Worm (Caenorhabditis elegans): ENCODE measurements around the gene mtm-6.

The mtm-6 gene

ce11 chrIII:13348891-13349290 is 2.0 kb downstream of the mtm-6 start:
- no peak for TF ChIP-seq ztf-18 (tag; optimal IDR thresholded peaks at IDR 0.05)
- no peak for TF ChIP-seq cebp-2 (GFP tag; IDR thresholded peaks at IDR 0.05)
- no peak for TF ChIP-seq snpc-4 (GFP tag; optimal IDR thresholded peaks at IDR 0.05)
- TF ChIP-seq snpc-4 (tag; optimal IDR thresholded peaks at IDR 0.05) = no peak
- no peak for TF ChIP-seq bed-1 (GFP tag; IDR thresholded peaks at IDR 0.05)
- no peak for TF ChIP-seq ccch-3 (GFP tag; optimal IDR thresholded peaks at IDR 0.05)
- no peak for TF ChIP-seq xnd-1 (tag; optimal IDR thresholded peaks at IDR 0.05)
- TF ChIP-seq sptf-2 (GFP tag; optimal IDR thresholded peaks at IDR 0.05) = no peak
- TF ChIP-seq Y53F4B.3 (GFP tag; IDR thresholded peaks at IDR 0.05) = no peak
- TF ChIP-seq egl-44 (GFP tag; IDR thresholded peaks at IDR 0.05) = no peak

ce11 chrIII:13350964-13351363 is 4.1 kb downstream of the mtm-6 start:
- no peak for TF ChIP-seq mcd-1 (GFP tag; IDR thresholded peaks at IDR 0.05)
- TF ChIP-seq B0019.2 (GFP tag; conservative IDR thresholded peaks at IDR 0.05) = no peak
- TF ChIP-seq nhr-27 (tag; optimal IDR thresholded peaks at IDR 0.05) = no peak
- TF ChIP-seq cebp-1 (GFP tag; IDR thresholded peaks at IDR 0.05) = no peak
- TF ChIP-seq cebp-1 (tag; optimal IDR thresholded peaks at IDR 0.05) = no peak
- no peak for TF ChIP-seq T26A5.8 (tag; optimal IDR thresholded peaks at IDR 0.05)
- TF ChIP-seq nhr-90 (tag; optimal IDR thresholded peaks at IDR 0.05) = no peak
- no peak for TF ChIP-seq tbp1 (GFP tag; optimal IDR thresholded peaks at IDR 0.05)
- no peak for TF ChIP-seq B0336.3 (GFP tag; IDR thresholded peaks at IDR 0.05)
- TF ChIP-seq Y67H2A.10 (GFP tag; conservative IDR thresholded peaks at IDR 0.05) = no peak
- no peak for TF ChIP-seq lin-54 (GFP tag; optimal IDR thresholded peaks at IDR 0.05)
- TF ChIP-seq lag-1 (GFP tag; IDR thresholded peaks at IDR 0.05) = no peak
- no peak for TF ChIP-seq let-526 (GFP tag; IDR thresholded peaks at IDR 0.05)
- no peak for TF ChIP-seq lsl-1 (GFP tag; optimal IDR thresholded peaks at IDR 0.05)
- TF ChIP-seq sea-2 (GFP tag; IDR thresholded peaks at IDR 0.05) = no peak

ce11 chrIII:13359256-13359655 is 12.4 kb downstream of the mtm-6 start, which contains the start of gene F53A2.9:
Gene F53A2.9 (minus strand): TSS chrIII:13359356.
- TF ChIP-seq F39B2.1 (GFP tag; IDR thresholded peaks at IDR 0.05) (no peak), Y53G8AR.9 (GFP tag; conservative IDR thresholded peaks at IDR 0.05) (no peak), lsy-27 (tag; optimal IDR thresholded peaks at IDR 0.05; ENCODE audit: borderline replicate concordance, insufficient read depth) (no peak), C06A6.2 (GFP tag; conservative IDR thresholded peaks at IDR 0.05) (no peak), attf-6 (GFP tag; IDR thresholded peaks at IDR 0.05) (no peak), F52B5.7 (tag; optimal IDR thresholded peaks at IDR 0.05) (no peak), nhr-80 (tag; optimal IDR thresholded peaks at IDR 0.05) (no peak), D2030.7 (GFP tag; IDR thresholded peaks at IDR 0.05) (no peak), zim-3 (tag; optimal IDR thresholded peaks at IDR 0.05) (no peak), him-1 (tag; optimal IDR thresholded peaks at IDR 0.05) (no peak), snpc-3.4 (tag; optimal IDR thresholded peaks at IDR 0.05) (no peak), dox-1 (GFP tag; IDR thresholded peaks at IDR 0.05) (no peak), F33H1.4 (GFP tag; IDR thresholded peaks at IDR 0.05) (no peak), hrde-1 (tag; optimal IDR thresholded peaks at IDR 0.05; ENCODE audit: borderline replicate concordance) (no peak), athp-1 (tag; optimal IDR thresholded peaks at IDR 0.05) (no peak), tlf-1 (GFP tag; optimal IDR thresholded peaks at IDR 0.05) (no peak), lag-1 (GFP tag; IDR thresholded peaks at IDR 0.05) (no peak)
